Worm (Caenorhabditis elegans) whole organism, young adult: ENCODE data around the gene T03D8.6.

Source experiments
- B0019.2 ChIP-seq: fragments of 200-800 bp; sonication (Bioruptor generic); conservative IDR thresholded peaks from 2 replicates; pipeline ENCODE4 v1.3.6; 2022; ENCODE audit warnings: missing genetic modification reagents, missing genetic modification characterization, missing compliant biosample characterization
- D2030.7 ChIP-seq: fragments of 200-800 bp; sonication (Bioruptor generic); IDR thresholded peaks from 2 replicates; pipeline ENCODE4 v1.3.6; 2022; ENCODE audit warnings: missing genetic modification reagents, missing genetic modification characterization, missing compliant biosample characterization
- F23B12.7 ChIP-seq: sonication (generic microtip); optimal IDR thresholded peaks from 2 replicates; lab custom pipeline; 2017; ENCODE audit warnings: missing genetic modification characterization, mild to moderate bottlenecking, missing compliant biosample characterization, antibody characterized with exemption, moderate library complexity; ENCODE audit not compliant: insufficient read depth
- F33H1.4 ChIP-seq: fragments of 200-800 bp; sonication (Bioruptor generic); IDR thresholded peaks from 2 replicates; pipeline ENCODE4 v1.3.6; 2022; ENCODE audit warnings: missing genetic modification reagents, missing genetic modification characterization, missing compliant biosample characterization
- F37B4.10 ChIP-seq: fragments of 200-800 bp; sonication (Bioruptor generic); IDR thresholded peaks from 2 replicates; pipeline ENCODE4 v1.3.6; 2022; ENCODE audit warnings: missing genetic modification characterization, missing compliant biosample characterization
- F39B2.1 ChIP-seq: fragments of 200-800 bp; sonication (Bioruptor generic); IDR thresholded peaks from 2 replicates; pipeline ENCODE4 v1.3.6; 2022; ENCODE audit warnings: missing genetic modification reagents, missing genetic modification characterization, missing compliant biosample characterization
- F57A8.1 ChIP-seq: fragments of 200-800 bp; sonication (Bioruptor generic); optimal IDR thresholded peaks from 2 replicates; lab custom pipeline; 2018; ENCODE audit warnings: mild to moderate bottlenecking, missing genetic modification characterization, moderate library complexity, missing compliant biosample characterization
- F57C9.4 ChIP-seq: sonication (generic microtip); optimal IDR thresholded peaks from 2 replicates; lab custom pipeline; 2017; ENCODE audit warnings: mild to moderate bottlenecking, missing genetic modification characterization, missing compliant biosample characterization
- K12H6.12 ChIP-seq: fragments of 200-800 bp; sonication (Bioruptor generic); optimal IDR thresholded peaks from 2 replicates; lab custom pipeline; 2018; ENCODE audit warnings: mild to moderate bottlenecking, missing genetic modification characterization, missing compliant biosample characterization
- Y67H2A.10 ChIP-seq: fragments of 200-800 bp; sonication (Bioruptor generic); conservative IDR thresholded peaks from 2 replicates; pipeline ENCODE4 v1.3.6; 2022; ENCODE audit warnings: missing genetic modification reagents, missing genetic modification characterization, missing compliant biosample characterization
- Y95B8A.8 ChIP-seq: fragments of 200-800 bp; sonication (Bioruptor generic); IDR thresholded peaks from 2 replicates; pipeline ENCODE4 v1.3.6; 2022; ENCODE audit warnings: missing genetic modification reagents, missing genetic modification characterization, missing compliant biosample characterization
- ama-1 ChIP-seq, 3 experiments: fragments of 150-350 bp in 1 of 3; sonication (generic microtip) in 2 of 3; optimal IDR thresholded peaks; 2 replicates each; lab custom pipeline; 2014 to 2018; ENCODE audit warnings: missing biosample characterization in 2 of 3, missing genetic modification characterization in 2 of 3, missing genetic modification reagents in 2 of 3
- atf-7 ChIP-seq: sonication (generic microtip); optimal IDR thresholded peaks from 2 replicates; lab custom pipeline; 2017; ENCODE audit warnings: mild to moderate bottlenecking, missing genetic modification characterization, missing compliant biosample characterization
- athp-1 ChIP-seq: sonication (generic microtip); optimal IDR thresholded peaks from 2 replicates; lab custom pipeline; 2017; ENCODE audit warnings: mild to moderate bottlenecking, missing genetic modification characterization, missing compliant biosample characterization
- die-1 ChIP-seq: sonication (generic microtip); optimal IDR thresholded peaks from 2 replicates; lab custom pipeline; 2016; ENCODE audit warnings: missing genotype, mild to moderate bottlenecking, missing genetic modification characterization, missing compliant biosample characterization
- dox-1 ChIP-seq: fragments of 200-800 bp; sonication (Bioruptor generic); IDR thresholded peaks from 2 replicates; pipeline ENCODE4 v1.3.6; 2022; ENCODE audit warnings: missing genetic modification reagents, missing genetic modification characterization, missing compliant biosample characterization
- dpff-1 ChIP-seq: sonication (generic microtip); optimal IDR thresholded peaks from 2 replicates; lab custom pipeline; 2017; ENCODE audit warnings: mild to moderate bottlenecking, missing genetic modification characterization, missing compliant biosample characterization
- dpl-1 ChIP-seq: fragments of 150-350 bp; optimal IDR thresholded peaks from 2 replicates; lab custom pipeline; 2014; ENCODE audit warnings: missing biosample characterization, missing genetic modification reagents, missing genetic modification characterization
- egl-44 ChIP-seq: fragments of 200-800 bp; sonication (Bioruptor generic); IDR thresholded peaks from 2 replicates; pipeline ENCODE4 v1.3.6; 2022; ENCODE audit warnings: missing genetic modification reagents, missing genetic modification characterization, missing compliant biosample characterization
- hlh-26 ChIP-seq: fragments of 200-800 bp; sonication (Bioruptor generic); conservative IDR thresholded peaks from 2 replicates; pipeline ENCODE4 v1.3.6; 2022; ENCODE audit warnings: missing genetic modification reagents, missing genetic modification characterization, missing compliant biosample characterization
- hmg-1.2 ChIP-seq: fragments of 200-800 bp; sonication (Bioruptor generic); IDR thresholded peaks from 2 replicates; pipeline ENCODE4 v1.3.6; 2022; ENCODE audit warnings: missing genetic modification reagents, missing genetic modification characterization, missing compliant biosample characterization
- hmg-20 ChIP-seq: fragments of 200-800 bp; sonication (Bioruptor generic); IDR thresholded peaks from 2 replicates; pipeline ENCODE4 v1.3.6; 2022; ENCODE audit warnings: missing genetic modification reagents, missing genetic modification characterization, missing compliant biosample characterization
- hrde-1 ChIP-seq: sonication (generic microtip); optimal IDR thresholded peaks from 2 replicates; lab custom pipeline; 2016; ENCODE audit warnings: missing genetic modification characterization, mild to moderate bottlenecking, missing compliant biosample characterization, moderate library complexity, missing genotype, missing genetic modification reagents, borderline replicate concordance
- lag-1 ChIP-seq: fragments of 200-800 bp; sonication (Bioruptor generic); IDR thresholded peaks from 2 replicates; pipeline ENCODE4 v1.3.6; 2022; ENCODE audit warnings: missing genetic modification reagents, missing genetic modification characterization, missing compliant biosample characterization
- lin-26 ChIP-seq: fragments of 200-800 bp; sonication (Bioruptor generic); IDR thresholded peaks from 2 replicates; pipeline ENCODE4 v1.3.6; 2022; ENCODE audit warnings: missing genetic modification reagents, missing genetic modification characterization, missing compliant biosample characterization
- lin-35 ChIP-seq, 3 experiments: fragments of 150-350 bp in 2 of 3; sonication (generic microtip) in 1 of 3; optimal IDR thresholded peaks; 2 replicates each; lab custom pipeline; 2014 to 2018; ENCODE audit warnings: missing biosample characterization in 3 of 3, missing genetic modification characterization in 3 of 3, missing genetic modification reagents in 3 of 3
- lir-1 ChIP-seq: fragments of 200-800 bp; sonication (Bioruptor generic); conservative IDR thresholded peaks from 2 replicates; pipeline ENCODE4 v1.3.6; 2022; ENCODE audit warnings: missing genetic modification reagents, missing genetic modification characterization, missing compliant biosample characterization
- lsl-1 ChIP-seq: fragments of 200-800 bp; sonication (Bioruptor generic); optimal IDR thresholded peaks from 2 replicates; lab custom pipeline; 2018; ENCODE audit warnings: mild to moderate bottlenecking, missing genetic modification characterization, moderate library complexity, missing compliant biosample characterization
- madf-6 ChIP-seq: fragments of 200-800 bp; sonication (Bioruptor generic); IDR thresholded peaks from 2 replicates; pipeline ENCODE4 v1.3.6; 2022; ENCODE audit warnings: missing genetic modification reagents, missing genetic modification characterization, missing compliant biosample characterization
- madf-8 ChIP-seq: fragments of 200-800 bp; sonication (Bioruptor generic); conservative IDR thresholded peaks from 2 replicates; pipeline ENCODE4 v1.3.6; 2022; ENCODE audit warnings: missing genetic modification reagents, missing genetic modification characterization, missing compliant biosample characterization
- nfya-1 ChIP-seq: sonication (generic microtip); optimal IDR thresholded peaks from 2 replicates; lab custom pipeline; 2017; ENCODE audit warnings: antibody characterized with exemption, missing compliant biosample characterization, missing genetic modification characterization, borderline replicate concordance; ENCODE audit not compliant: insufficient read depth
- nfya-2 ChIP-seq: fragments of 200-800 bp; sonication (Bioruptor generic); IDR thresholded peaks from 2 replicates; pipeline ENCODE4 v1.3.6; 2022; ENCODE audit warnings: missing genetic modification reagents, missing genetic modification characterization, missing compliant biosample characterization
- nfyb-1 ChIP-seq: fragments of 200-800 bp; sonication (Bioruptor generic); IDR thresholded peaks from 2 replicates; pipeline ENCODE4 v1.3.6; 2022; ENCODE audit warnings: missing genetic modification reagents, missing genetic modification characterization, missing compliant biosample characterization
- pha-4 ChIP-seq: fragments of 150-350 bp; sonication (generic microtip); optimal IDR thresholded peaks from 2 replicates; lab custom pipeline; 2014; ENCODE audit warnings: missing biosample characterization, missing genetic modification reagents, missing genetic modification characterization
- rcor-1 ChIP-seq: fragments of 200-800 bp; sonication (Bioruptor generic); IDR thresholded peaks from 2 replicates; pipeline ENCODE4 v1.3.6; 2022; ENCODE audit warnings: missing genetic modification reagents, missing genetic modification characterization, missing compliant biosample characterization
- snpc-1.1 ChIP-seq: sonication (generic microtip); optimal IDR thresholded peaks from 2 replicates; lab custom pipeline; 2017; ENCODE audit warnings: missing genetic modification characterization, mild to moderate bottlenecking, missing compliant biosample characterization, antibody characterized with exemption, moderate library complexity, missing genotype, missing genetic modification reagents; ENCODE audit not compliant: insufficient read depth
- snpc-3.4 ChIP-seq: sonication (generic microtip); optimal IDR thresholded peaks from 2 replicates; lab custom pipeline; 2017; ENCODE audit warnings: missing genetic modification characterization, mild to moderate bottlenecking, missing compliant biosample characterization, antibody characterized with exemption, moderate library complexity, missing genotype, missing genetic modification reagents
- snpc-4 ChIP-seq, 5 experiments: fragments of 150-350 bp in 1 of 5; sonication (generic microtip) in 4 of 5; optimal IDR thresholded peaks; 2 replicates each; lab custom pipeline; 2014 to 2018; ENCODE audit warnings: missing genetic modification characterization in 5 of 5, missing biosample characterization in 3 of 5, antibody characterized with exemption in 2 of 5, mild to moderate bottlenecking in 2 of 5, missing compliant biosample characterization in 2 of 5, missing genotype in 2 of 5, moderate library complexity in 2 of 5, missing genetic modification reagents in 1 of 5
- sptf-2 ChIP-seq: fragments of 200-800 bp; sonication (Bioruptor generic); optimal IDR thresholded peaks from 2 replicates; lab custom pipeline; 2018; ENCODE audit warnings: mild to moderate bottlenecking, missing genetic modification characterization, missing compliant biosample characterization
- unc-62 ChIP-seq: fragments of 150-350 bp; optimal IDR thresholded peaks from 2 replicates; lab custom pipeline; 2014; ENCODE audit warnings: missing biosample characterization, missing genetic modification reagents, missing genetic modification characterization
- zfh-2 ChIP-seq: fragments of 200-800 bp; sonication (Bioruptor generic); conservative IDR thresholded peaks from 2 replicates; pipeline ENCODE4 v1.3.6; 2022; ENCODE audit warnings: missing genetic modification reagents, missing genetic modification characterization, missing compliant biosample characterization
- ztf-22 ChIP-seq: fragments of 200-800 bp; sonication (Bioruptor generic); optimal IDR thresholded peaks from 2 replicates; lab custom pipeline; 2018; ENCODE audit warnings: mild to moderate bottlenecking, missing genetic modification characterization, moderate library complexity, missing compliant biosample characterization
- ztf-28 ChIP-seq: fragments of 200-800 bp; sonication (Bioruptor generic); IDR thresholded peaks from 2 replicates; pipeline ENCODE4 v1.3.6; 2022; ENCODE audit warnings: missing genetic modification reagents, missing genetic modification characterization, missing compliant biosample characterization

The T03D8.6 gene

ce11 chrV:20776761-20777160 is 43.4 kb downstream of the T03D8.6 start (continued):
- no peak for TF ChIP-seq unc-62 (GFP tag; lab: Kevin White, UChicago)
- TF ChIP-seq lag-1, result no peak
- TF ChIP-seq dpff-1 (tag; lab: Kevin White, UChicago), result no peak
- peak; percentile 60 for TF ChIP-seq ama-1 (optimal IDR thresholded peaks at IDR 0.05; lab: Kevin White, UChicago)
- TF ChIP-seq ama-1 (GFP tag; optimal IDR thresholded peaks at IDR 0.05; lab: Kevin White, UChicago), result no peak
- TF ChIP-seq D2030.7 (GFP tag; lab: Robert Waterston, UW), result no peak
- no peak for TF ChIP-seq F37B4.10 (GFP tag; lab: Robert Waterston, UW)
- TF ChIP-seq lin-26 (GFP tag; lab: Robert Waterston, UW), result 0 out of 2 replicates have a peak, but pooled peaks have one; percentile 23
- TF ChIP-seq hlh-26, result no peak
- TF ChIP-seq rcor-1 (GFP tag; lab: Robert Waterston, UW), result no peak
- TF ChIP-seq pha-4, result no peak
- TF ChIP-seq madf-8, result no peak
- TF ChIP-seq nfya-2 (GFP tag; lab: Robert Waterston, UW), result no peak
- no peak for TF ChIP-seq dpl-1 (GFP tag; lab: Kevin White, UChicago)
- no peak for TF ChIP-seq F33H1.4 (GFP tag; lab: Robert Waterston, UW)
- TF ChIP-seq lin-35 (GFP tag; optimal IDR thresholded peaks at IDR 0.05; lab: Kevin White, UChicago), result no peak
- TF ChIP-seq snpc-3.4 (tag; lab: Kevin White, UChicago), result no peak
- no peak for TF ChIP-seq Y67H2A.10 (GFP tag; lab: Robert Waterston, UW)
- TF ChIP-seq hrde-1 (tag; lab: Kevin White, UChicago), result no peak
- TF ChIP-seq athp-1 (tag; lab: Kevin White, UChicago), result no peak
- no peak for TF ChIP-seq egl-44 (GFP tag; lab: Robert Waterston, UW)
- peak; percentile 71 for TF ChIP-seq F23B12.7 (tag; lab: Kevin White, UChicago)
- TF ChIP-seq B0019.2 (GFP tag; lab: Robert Waterston, UW), result no peak
- no peak for TF ChIP-seq Y95B8A.8 (GFP tag; lab: Robert Waterston, UW)
- TF ChIP-seq K12H6.12, result peak; percentile 21
- TF ChIP-seq atf-7 (tag; lab: Kevin White, UChicago), result no peak
- no peak for TF ChIP-seq snpc-1.1 (tag; lab: Kevin White, UChicago)
- TF ChIP-seq lir-1 (GFP tag; lab: Robert Waterston, UW), result no peak
- TF ChIP-seq snpc-4 (GFP tag; optimal IDR thresholded peaks at IDR 0.05; lab: Kevin White, UChicago), result no peak
- TF ChIP-seq snpc-4 (tag; optimal IDR thresholded peaks at IDR 0.05; lab: Kevin White, UChicago), result peak in 1 of 4 experiments; percentile 4
- no peak for TF ChIP-seq lsl-1
- peak; percentile 31; the same call in 1 of the 2 replicates for TF ChIP-seq madf-6 (GFP tag; lab: Robert Waterston, UW)
- TF ChIP-seq F57A8.1 (GFP tag; lab: Kevin White, UChicago), result no peak
- peak; percentile 15 for TF ChIP-seq ztf-22 (GFP tag; lab: Kevin White, UChicago)
- TF ChIP-seq F57C9.4 (tag; lab: Kevin White, UChicago), result no peak
- no peak for TF ChIP-seq nfya-1 (tag; lab: Kevin White, UChicago)
- TF ChIP-seq nfyb-1 (GFP tag; lab: Robert Waterston, UW), result peak; percentile 65; the same call in 1 of the 2 replicates
- no peak for TF ChIP-seq hmg-20 (GFP tag; lab: Robert Waterston, UW)
- TF ChIP-seq F39B2.1 (GFP tag; lab: Robert Waterston, UW), result no peak
- peak; percentile 55 for TF ChIP-seq hmg-1.2 (GFP tag; lab: Robert Waterston, UW)
- TF ChIP-seq die-1 (tag; lab: Kevin White, UChicago), result no peak
- no peak for TF ChIP-seq zfh-2 (GFP tag; lab: Robert Waterston, UW)
- no peak for TF ChIP-seq sptf-2 (GFP tag; lab: Kevin White, UChicago)
- TF ChIP-seq dox-1, result peak; percentile 27; the same call in 1 of the 2 replicates
- TF ChIP-seq ztf-28 (GFP tag; lab: Robert Waterston, UW), result no peak
